Fruit fly (Drosophila melanogaster) ovary, adult (tissue): ENCODE measurements around the gene Surf4.

Experiments
- CG17801 ChIP-seq: fragments of 200-800 bp; optimal IDR thresholded peaks from 2 replicates; lab custom pipeline; 2019; ENCODE audit warnings: missing biosample characterization, mild to moderate bottlenecking, missing genetic modification characterization, moderate library complexity; ENCODE audit not compliant: partially characterized antibody

The Surf4 gene

DNA sequence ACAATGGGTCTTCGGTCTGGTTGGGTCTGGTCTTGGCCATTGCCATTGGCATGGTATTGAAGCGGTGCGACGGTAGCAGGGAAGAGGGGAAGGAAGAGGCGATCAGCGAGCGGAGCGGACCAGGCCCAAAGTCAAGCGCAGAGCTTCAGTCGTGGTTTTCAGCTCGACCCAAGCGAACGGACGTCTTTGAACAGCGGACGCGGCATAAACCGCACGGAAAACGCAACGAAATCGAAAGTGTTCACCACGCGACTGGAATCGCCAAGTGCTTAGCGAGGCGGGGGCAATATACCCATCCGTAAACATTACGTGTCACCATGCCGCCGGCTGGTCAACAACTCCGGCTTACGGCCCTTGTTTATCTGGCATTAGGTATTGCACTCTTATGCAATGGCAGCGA lies 29.6 kb downstream of the Surf4 start, which contains the start of gene CG14866:
CG14866 (plus strand) TSS at position 146 of the 400 bp plus-strand sequence.
- no peak for TF ChIP-seq CG17801 (GFP tag; lab: Kevin White, UChicago)

DNA sequence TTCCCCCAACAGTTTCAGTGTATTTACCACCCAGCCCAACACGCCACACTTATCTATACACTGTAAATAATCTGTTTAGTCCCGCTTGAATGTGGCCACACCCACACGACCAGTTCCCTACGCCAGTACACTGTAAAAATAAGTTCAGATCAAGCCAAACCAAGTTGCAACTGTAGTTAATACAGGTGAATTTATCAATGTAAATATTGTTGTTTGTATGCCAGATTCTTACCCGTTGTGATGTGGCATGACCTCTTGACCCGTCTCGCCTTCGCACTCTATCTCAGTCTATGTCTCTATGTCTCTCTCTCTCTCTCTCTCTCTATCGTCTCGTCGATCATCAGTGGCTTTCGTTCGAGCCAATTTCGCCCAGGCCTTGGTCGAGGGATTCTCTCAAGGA lies 32.1 kb downstream of the Surf4 start:
- no peak for TF ChIP-seq CG17801 (GFP tag; lab: Kevin White, UChicago)

DNA sequence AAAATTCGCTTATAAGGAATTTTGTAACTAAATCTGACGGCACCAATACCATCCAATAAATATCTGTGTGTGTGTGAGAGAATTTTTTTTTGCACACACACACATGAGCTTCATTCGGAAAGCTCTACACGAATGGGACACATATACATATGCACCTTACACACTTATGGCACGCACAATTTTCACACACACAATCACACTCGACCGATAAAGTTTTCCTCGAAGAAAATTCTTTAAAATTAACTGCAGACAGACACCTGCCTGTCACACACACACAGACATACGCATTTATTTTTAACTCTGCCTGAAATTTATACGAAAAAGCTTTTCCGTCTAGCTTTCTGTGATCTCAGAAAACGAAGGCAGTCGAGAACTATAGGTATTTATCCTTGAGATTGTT lies 35.3 kb downstream of the Surf4 start:
- TF ChIP-seq CG17801 (GFP tag; lab: Kevin White, UChicago): no peak

DNA sequence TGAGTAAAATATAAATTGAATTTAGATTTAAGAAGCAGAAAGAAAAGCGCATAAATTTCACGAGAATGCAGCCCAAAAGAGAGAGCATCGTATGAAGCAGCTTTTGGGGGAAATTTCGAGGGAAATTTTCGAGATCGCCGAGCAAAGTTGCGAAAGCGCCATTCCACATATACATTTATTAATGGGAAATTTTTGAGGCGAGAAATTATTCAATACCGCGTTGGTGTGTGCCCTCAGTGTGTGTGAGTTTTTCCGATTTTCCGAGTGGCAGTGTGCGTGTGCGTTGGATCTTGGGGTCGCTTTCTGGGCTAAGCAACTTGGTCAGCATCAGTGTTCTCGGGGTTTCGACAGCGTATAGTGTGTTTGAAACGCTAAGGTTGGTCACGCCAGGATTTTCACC lies 36.1 kb downstream of the Surf4 start, which contains the start of gene Tm2:
Tm2 (plus strand) TSS at position 270 of the 400 bp plus-strand sequence.
- no peak for TF ChIP-seq CG17801 (GFP tag; lab: Kevin White, UChicago)

DNA sequence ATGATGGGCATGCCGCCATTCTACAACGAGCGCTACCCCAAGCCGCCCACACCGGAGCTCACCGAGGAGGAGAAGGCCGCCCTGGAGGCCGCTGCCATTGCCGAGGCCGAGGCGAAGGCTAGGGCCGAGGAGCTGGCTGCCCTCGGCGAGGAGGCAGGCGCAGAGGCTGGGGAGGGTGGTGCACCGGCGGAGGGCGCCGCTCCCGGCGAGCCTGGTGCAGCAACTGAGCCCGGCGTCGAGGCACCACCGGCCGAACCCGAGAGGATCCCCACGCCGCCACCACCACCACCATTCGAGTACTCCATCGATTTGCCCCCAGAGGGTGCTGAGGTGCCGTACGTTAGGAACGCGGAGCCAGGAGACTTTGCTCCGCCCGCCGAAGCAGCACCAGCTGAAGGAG lies 40.7 kb downstream of the Surf4 start:
- TF ChIP-seq CG17801 (GFP tag; lab: Kevin White, UChicago): no peak

DNA sequence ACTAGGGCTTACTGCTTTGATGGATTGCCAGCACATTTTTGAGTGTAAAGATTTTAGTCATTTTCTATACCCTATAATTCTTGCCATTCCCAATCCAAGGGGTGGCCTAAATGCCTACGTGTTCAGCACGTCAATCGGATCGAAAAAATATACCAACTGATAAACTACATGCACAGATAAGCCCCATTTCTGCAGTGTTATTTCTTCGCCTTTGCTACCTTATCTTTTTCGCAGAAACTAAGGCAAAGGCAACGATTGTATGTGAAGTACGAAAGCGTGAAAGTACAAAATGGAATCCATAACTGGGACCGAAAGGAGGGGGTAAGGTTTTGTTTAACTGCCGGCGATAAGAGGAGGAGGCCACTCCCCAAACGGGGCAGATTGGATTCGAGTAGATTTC lies 48.1 kb downstream of the Surf4 start:
- TF ChIP-seq CG17801 (GFP tag; lab: Kevin White, UChicago): no peak

DNA sequence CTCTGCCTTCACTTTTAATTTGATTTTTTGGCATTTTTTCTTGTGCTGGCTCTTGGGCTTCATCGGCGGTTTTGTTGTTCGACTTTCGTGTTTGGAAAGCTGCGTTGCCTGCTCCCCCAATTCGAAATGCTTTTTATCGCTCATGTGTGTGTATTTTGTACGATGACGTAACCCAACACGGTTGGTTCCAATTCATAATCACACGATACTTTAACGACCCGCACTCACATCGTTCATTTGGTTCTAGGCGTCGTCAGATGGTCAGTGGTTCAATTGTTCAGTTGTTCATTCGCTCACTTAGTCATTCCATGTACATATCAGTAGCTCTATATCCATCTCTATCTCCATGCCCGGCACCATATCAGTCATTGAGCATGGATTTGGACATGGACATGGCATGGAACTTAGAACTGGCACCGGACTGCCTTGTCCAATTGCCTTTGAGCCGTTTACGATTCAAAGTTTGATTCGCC lies 52.1 kb downstream of the Surf4 start:
- no peak for TF ChIP-seq CG17801 (GFP tag; lab: Kevin White, UChicago)
